Fruit fly (Drosophila melanogaster) whole organism, embryonic: ENCODE measurements around the gene CG4467.

Experiments used
- CG10565 ChIP-seq: fragments of 200-800 bp; sonication (Bioruptor generic); optimal IDR thresholded peaks from 3 replicates; lab custom pipeline; 2016; ENCODE audit warnings: missing biosample characterization, mild to moderate bottlenecking, missing genetic modification characterization
- CG11093 ChIP-seq: fragments of 200-800 bp; sonication (Bioruptor generic); IDR thresholded peaks from 3 replicates; pipeline ENCODE4 v1.3.6; 2022; ENCODE audit warnings: missing biosample characterization, missing genetic modification characterization
- CG11696 ChIP-seq: fragments of 200-800 bp; sonication (Bioruptor generic); IDR thresholded peaks from 2 replicates; pipeline ENCODE4 v1.3.6; 2022; ENCODE audit warnings: missing biosample characterization, missing genetic modification characterization
- CG12391 ChIP-seq: fragments of 200-800 bp; sonication (Bioruptor generic); optimal IDR thresholded peaks from 3 replicates; lab custom pipeline; 2018; ENCODE audit warnings: missing biosample characterization, mild to moderate bottlenecking, missing genetic modification characterization, moderate library complexity
- CG14050 ChIP-seq: fragments of 200-800 bp; sonication (Bioruptor generic); IDR thresholded peaks from 3 replicates; pipeline ENCODE4 v1.3.6; 2022; ENCODE audit warnings: missing biosample characterization, missing genetic modification characterization
- CG15269 ChIP-seq: fragments of 200-800 bp; sonication (Bioruptor generic); optimal IDR thresholded peaks from 2 replicates; lab custom pipeline; 2018; ENCODE audit warnings: missing biosample characterization, mild to moderate bottlenecking, missing genetic modification characterization, moderate library complexity
- CG17359 ChIP-seq: fragments of 200-800 bp; sonication (Bioruptor generic); optimal IDR thresholded peaks from 3 replicates; lab custom pipeline; 2018; ENCODE audit warnings: missing biosample characterization, mild to moderate bottlenecking, missing genetic modification characterization, moderate library complexity
- CG18476 ChIP-seq: fragments of 200-800 bp; sonication (Bioruptor generic); optimal IDR thresholded peaks from 2 replicates; lab custom pipeline; 2016; ENCODE audit warnings: missing biosample characterization, mild to moderate bottlenecking, missing genetic modification characterization
- CG2120 ChIP-seq: fragments of 200-800 bp; sonication (Bioruptor generic); optimal IDR thresholded peaks from 3 replicates; lab custom pipeline; 2016; ENCODE audit warnings: missing biosample characterization, missing genetic modification characterization
- CG2199 ChIP-seq: fragments of 200-800 bp; sonication (Bioruptor generic); IDR thresholded peaks from 3 replicates; pipeline ENCODE4 v1.3.6; 2022; ENCODE audit warnings: missing biosample characterization, missing genetic modification characterization
- CG2875 ChIP-seq: fragments of 200-800 bp; sonication (Bioruptor generic); optimal IDR thresholded peaks from 2 replicates; lab custom pipeline; 2017; ENCODE audit warnings: missing biosample characterization, mild to moderate bottlenecking, missing genetic modification characterization, missing genetic modification reagents
- CG30020 ChIP-seq: fragments of 200-800 bp; optimal IDR thresholded peaks from 2 replicates; lab custom pipeline; 2019; ENCODE audit warnings: missing biosample characterization, mild to moderate bottlenecking, missing genetic modification characterization, moderate library complexity
- CG3065 ChIP-seq: fragments of 200-800 bp; sonication (Bioruptor generic); optimal IDR thresholded peaks from 2 replicates; lab custom pipeline; 2016; ENCODE audit warnings: missing biosample characterization, missing genetic modification characterization
- CG6765 ChIP-seq: fragments of 200-800 bp; sonication (Bioruptor generic); optimal IDR thresholded peaks from 3 replicates; lab custom pipeline; 2017; ENCODE audit warnings: missing biosample characterization, mild to moderate bottlenecking, missing genetic modification characterization
- CG7963 ChIP-seq: fragments of 200-800 bp; sonication (Bioruptor generic); IDR thresholded peaks from 3 replicates; pipeline ENCODE4 v1.3.6; 2022; ENCODE audit warnings: missing biosample characterization, missing genetic modification characterization; ENCODE audit not compliant: partially characterized antibody
- CG9932 ChIP-seq: fragments of 200-800 bp; sonication (Bioruptor generic); IDR thresholded peaks from 2 replicates; pipeline ENCODE4 v1.3.6; 2022; ENCODE audit warnings: missing biosample characterization, missing genetic modification characterization
- Dll ChIP-seq: fragments of 200-800 bp; sonication (Bioruptor generic); IDR thresholded peaks from 4 replicates; pipeline ENCODE4 v1.3.6; 2022; ENCODE audit warnings: missing biosample characterization, missing genetic modification characterization; ENCODE audit not compliant: partially characterized antibody
- ERR ChIP-seq: fragments of 200-800 bp; sonication (Bioruptor generic); optimal IDR thresholded peaks from 2 replicates; lab custom pipeline; 2016; ENCODE audit warnings: missing biosample characterization, missing genetic modification characterization
- Elba2 ChIP-seq: fragments of 200-800 bp; sonication (Bioruptor generic); optimal IDR thresholded peaks from 3 replicates; lab custom pipeline; 2016; ENCODE audit warnings: missing biosample characterization, missing genetic modification characterization
- Fer2 ChIP-seq: fragments of 200-800 bp; sonication (Bioruptor generic); optimal IDR thresholded peaks from 2 replicates; lab custom pipeline; 2018; ENCODE audit warnings: missing biosample characterization, mild to moderate bottlenecking, missing genetic modification characterization, moderate library complexity
- Hr78 ChIP-seq, 2 experiments: fragments of 200-800 bp in 1 of 2; fragments of >200 bp in 1 of 2; sonication (Bioruptor generic) in 1 of 2; optimal IDR thresholded peaks; 2 replicates each; lab custom pipeline; 2017 to 2019; ENCODE audit warnings: missing biosample characterization in 2 of 2, missing genetic modification characterization in 2 of 2, mild to moderate bottlenecking in 1 of 2, moderate library complexity in 1 of 2
- NfI ChIP-seq: fragments of 200-800 bp; sonication (Bioruptor generic); optimal IDR thresholded peaks from 3 replicates; lab custom pipeline; 2018; ENCODE audit warnings: missing biosample characterization, mild to moderate bottlenecking, missing genetic modification characterization, moderate library complexity
- Ptx1 ChIP-seq: fragments of 200-800 bp; sonication (Bioruptor generic); IDR thresholded peaks from 2 replicates; pipeline ENCODE4 v1.3.6; 2022; ENCODE audit warnings: missing biosample characterization, missing genetic modification characterization
- Ravus ChIP-seq: fragments of 200-800 bp; sonication (Bioruptor generic); IDR thresholded peaks from 2 replicates; pipeline ENCODE4 v1.3.6; 2022; ENCODE audit warnings: missing biosample characterization, missing genetic modification characterization
- Rfx ChIP-seq: fragments of 200-800 bp; sonication (Bioruptor generic); IDR thresholded peaks from 2 replicates; pipeline ENCODE4 v1.3.6; 2022; ENCODE audit warnings: missing biosample characterization, missing genetic modification characterization
- Rx ChIP-seq: fragments of 200-800 bp; sonication (Bioruptor generic); IDR thresholded peaks from 2 replicates; pipeline ENCODE4 v1.3.6; 2022; ENCODE audit warnings: missing biosample characterization, missing genetic modification characterization
- Tbp ChIP-seq: fragments of >200 bp; optimal IDR thresholded peaks from 2 replicates; lab custom pipeline; 2018; ENCODE audit warnings: missing biosample characterization, missing genetic modification characterization
- Vsx1 ChIP-seq: fragments of 200-800 bp; sonication (Bioruptor generic); optimal IDR thresholded peaks from 2 replicates; lab custom pipeline; 2017; ENCODE audit warnings: missing biosample characterization, mild to moderate bottlenecking, missing genetic modification characterization, missing genetic modification reagents
- Xrp1 ChIP-seq: fragments of 200-800 bp; sonication (Bioruptor generic); IDR thresholded peaks from 2 replicates; pipeline ENCODE4 v1.3.6; 2022; ENCODE audit warnings: missing biosample characterization, missing genetic modification characterization
- ac ChIP-seq: fragments of 200-800 bp; sonication (Bioruptor generic); optimal IDR thresholded peaks from 3 replicates; lab custom pipeline; 2017; ENCODE audit warnings: missing biosample characterization, mild to moderate bottlenecking, missing genetic modification characterization
- caup ChIP-seq: fragments of 200-800 bp; sonication (Bioruptor generic); optimal IDR thresholded peaks from 3 replicates; lab custom pipeline; 2017; ENCODE audit warnings: missing biosample characterization, mild to moderate bottlenecking, missing genetic modification characterization, moderate library complexity; ENCODE audit not compliant: severe bottlenecking
- da ChIP-seq: fragments of 200-800 bp; sonication (Bioruptor generic); optimal IDR thresholded peaks from 2 replicates; lab custom pipeline; 2016; ENCODE audit warnings: missing biosample characterization, missing genetic modification characterization
- disco-r ChIP-seq: fragments of 200-800 bp; sonication (Bioruptor generic); optimal IDR thresholded peaks from 2 replicates; lab custom pipeline; 2016; ENCODE audit warnings: missing biosample characterization, missing genetic modification characterization
- dmrt11E ChIP-seq: fragments of 200-800 bp; sonication (Bioruptor generic); optimal IDR thresholded peaks from 3 replicates; lab custom pipeline; 2018; ENCODE audit warnings: missing biosample characterization, mild to moderate bottlenecking, missing genetic modification characterization, moderate library complexity
- ewg ChIP-seq: fragments of 200-800 bp; sonication (Bioruptor generic); optimal IDR thresholded peaks from 3 replicates; lab custom pipeline; 2017; ENCODE audit warnings: mild to moderate bottlenecking, missing biosample characterization, missing genetic modification reagents, missing genetic modification characterization
- eyg ChIP-seq: fragments of 200-800 bp; sonication (Bioruptor generic); optimal IDR thresholded peaks from 3 replicates; lab custom pipeline; 2016; ENCODE audit warnings: missing biosample characterization, missing genetic modification characterization
- fd3F ChIP-seq: fragments of 200-800 bp; sonication (Bioruptor generic); optimal IDR thresholded peaks from 2 replicates; lab custom pipeline; 2018; ENCODE audit warnings: missing biosample characterization, mild to moderate bottlenecking, missing genetic modification characterization, moderate library complexity
- ftz-f1 ChIP-seq: fragments of 200-800 bp; sonication (Bioruptor generic); optimal IDR thresholded peaks from 2 replicates; lab custom pipeline; 2016; ENCODE audit warnings: missing biosample characterization, missing genetic modification characterization
- lmd ChIP-seq: fragments of 200-800 bp; sonication (Bioruptor generic); IDR thresholded peaks from 2 replicates; pipeline ENCODE4 v1.3.6; 2022; ENCODE audit warnings: missing biosample characterization, missing genetic modification characterization
- luna ChIP-seq: fragments of 200-800 bp; sonication (Bioruptor generic); optimal IDR thresholded peaks from 2 replicates; lab custom pipeline; 2016; ENCODE audit warnings: missing biosample characterization, missing genetic modification characterization
- maf-S ChIP-seq: fragments of 200-800 bp; sonication (Bioruptor generic); optimal IDR thresholded peaks from 2 replicates; lab custom pipeline; 2016; ENCODE audit warnings: missing biosample characterization, missing genetic modification characterization
- repo ChIP-seq: fragments of 200-800 bp; sonication (Bioruptor generic); optimal IDR thresholded peaks from 2 replicates; lab custom pipeline; 2016; ENCODE audit warnings: missing biosample characterization, missing genetic modification characterization
- row ChIP-seq: fragments of 200-800 bp; sonication (Bioruptor generic); IDR thresholded peaks from 3 replicates; pipeline ENCODE4 v1.3.6; 2022; ENCODE audit warnings: missing biosample characterization, missing genetic modification characterization
- sc ChIP-seq, 3 experiments: fragments of >200 bp in 2 of 3; fragments of 200-800 bp in 1 of 3; sonication (Bioruptor generic) in 1 of 3; optimal IDR thresholded peaks; 2 replicates in 2 of 3; 3 replicates in 1 of 3; lab custom pipeline; 2017; ENCODE audit warnings: mild to moderate bottlenecking in 1 of 3, missing biosample characterization in 1 of 3, missing genetic modification characterization in 1 of 3, missing genetic modification reagents in 1 of 3
- sna ChIP-seq: fragments of 200-800 bp; sonication (Bioruptor generic); IDR thresholded peaks from 2 replicates; pipeline ENCODE4 v1.3.6; 2022; ENCODE audit warnings: missing biosample characterization, missing genetic modification characterization; ENCODE audit not compliant: partially characterized antibody
- so ChIP-seq: fragments of 200-800 bp; sonication (Bioruptor generic); IDR thresholded peaks from 3 replicates; pipeline ENCODE4 v1.3.6; 2022; ENCODE audit warnings: missing biosample characterization, missing genetic modification characterization
- sob ChIP-seq: fragments of 200-800 bp; sonication (Bioruptor generic); IDR thresholded peaks from 2 replicates; pipeline ENCODE4 v1.3.6; 2022; ENCODE audit warnings: missing biosample characterization, missing genetic modification characterization
- tin ChIP-seq: fragments of 200-800 bp; sonication (Bioruptor generic); optimal IDR thresholded peaks from 3 replicates; lab custom pipeline; 2016; ENCODE audit warnings: missing biosample characterization, missing genetic modification characterization
- tna ChIP-seq: fragments of 200-800 bp; sonication (Bioruptor generic); IDR thresholded peaks from 2 replicates; pipeline ENCODE4 v1.3.6; 2022; ENCODE audit warnings: missing biosample characterization, missing genetic modification characterization; ENCODE audit not compliant: partially characterized antibody

CG4467 gene

dm6 chr3R:23257986-23258427 is 9.3 kb upstream of the CG4467 start, which contains the start of the genes wda and Pex11c (continued):
- TF ChIP-seq CG12391 (tag; lab: Kevin White, UChicago): peak; percentile 98
- peak; percentile 83 for TF ChIP-seq NfI (GFP tag; lab: Kevin White, UChicago)
- TF ChIP-seq da (GFP tag; lab: Kevin White, UChicago): no peak
- no peak for TF ChIP-seq disco-r (GFP tag; lab: Kevin White, UChicago)
- no peak for TF ChIP-seq CG2199 (GFP tag; lab: Robert Waterston, UW)
- TF ChIP-seq ewg (GFP tag; lab: Kevin White, UChicago): peak; percentile 72
- TF ChIP-seq Rx (GFP tag; lab: Robert Waterston, UW): no peak; the same call in 1 of the 2 replicates
- peak; percentile 83 for TF ChIP-seq CG17359 (tag; lab: Kevin White, UChicago)
- TF ChIP-seq ac (GFP tag; lab: Kevin White, UChicago): peak; percentile 39
- TF ChIP-seq dmrt11E (tag; lab: Kevin White, UChicago): peak; percentile 95
- TF ChIP-seq ERR (GFP tag; lab: Kevin White, UChicago): no peak
- TF ChIP-seq Hr78 (GFP tag; optimal IDR thresholded peaks at IDR 0.05; lab: Kevin White, UChicago): no peak
- peak; percentile 82 for TF ChIP-seq caup (GFP tag; lab: Kevin White, UChicago)
- no peak for TF ChIP-seq Tbp (GFP tag; lab: Kevin White, UChicago)
- peak; percentile 91 for TF ChIP-seq CG15269 (tag; lab: Kevin White, UChicago)
- no peak for TF ChIP-seq maf-S
- no peak; the same call in none of the 2 replicates for TF ChIP-seq CG9932 (GFP tag; lab: Robert Waterston, UW)
- TF ChIP-seq CG2875 (GFP tag; lab: Kevin White, UChicago): peak; percentile 75
- TF ChIP-seq sna (GFP tag; lab: Robert Waterston, UW): peak; percentile 67; the same call in 1 of the 2 replicates
- TF ChIP-seq CG14050: no peak; the same call in 2 of the 3 replicates
- no peak for TF ChIP-seq repo (GFP tag; lab: Kevin White, UChicago)
- no peak for TF ChIP-seq CG7963 (GFP tag; lab: Robert Waterston, UW)
- peak; percentile 78 for TF ChIP-seq CG2120 (GFP tag; lab: Kevin White, UChicago)
- TF ChIP-seq tin (GFP tag; lab: Kevin White, UChicago): peak; percentile 65
- no peak for TF ChIP-seq luna (GFP tag; lab: Kevin White, UChicago)
- TF ChIP-seq CG18476 (GFP tag; lab: Kevin White, UChicago): no peak
- TF ChIP-seq eyg (GFP tag; lab: Kevin White, UChicago): no peak
- TF ChIP-seq Elba2: peak; percentile 16
- TF ChIP-seq sc (optimal IDR thresholded peaks at IDR 0.05; lab: Kevin White, UChicago): no peak
- TF ChIP-seq sc (GFP tag; optimal IDR thresholded peaks at IDR 0.05; lab: Kevin White, UChicago): peak; percentile 82
- peak; percentile 95 for TF ChIP-seq Ptx1 (GFP tag; lab: Robert Waterston, UW)
- no peak for TF ChIP-seq Vsx1 (GFP tag; lab: Kevin White, UChicago)
- TF ChIP-seq fd3F (GFP tag; lab: Kevin White, UChicago): peak; percentile 88
- TF ChIP-seq CG30020: peak; percentile 82
- no peak for TF ChIP-seq CG11093 (GFP tag; lab: Robert Waterston, UW)
- TF ChIP-seq Fer2: peak; percentile 44
- TF ChIP-seq Ravus (GFP tag; lab: Robert Waterston, UW): peak; percentile 56
- peak; percentile 95 for TF ChIP-seq Xrp1 (GFP tag; lab: Robert Waterston, UW)
- TF ChIP-seq sob (GFP tag; lab: Robert Waterston, UW): peak; percentile 94
- peak; percentile 94 for TF ChIP-seq row (GFP tag; lab: Robert Waterston, UW)
- peak; percentile 90 for TF ChIP-seq Rfx (GFP tag; lab: Robert Waterston, UW)
- peak; percentile 65 for TF ChIP-seq tna
- no peak for TF ChIP-seq ftz-f1 (GFP tag; lab: Kevin White, UChicago)
- TF ChIP-seq CG6765 (GFP tag; lab: Kevin White, UChicago): peak; percentile 65
- TF ChIP-seq CG3065 (GFP tag; lab: Kevin White, UChicago): peak; percentile 60
- peak; percentile 87; the same call in 1 of the 2 replicates for TF ChIP-seq lmd (GFP tag; lab: Robert Waterston, UW)
- peak; percentile 72 for TF ChIP-seq CG11696 (GFP tag; lab: Robert Waterston, UW)
- TF ChIP-seq Dll (GFP tag; lab: Robert Waterston, UW): peak; percentile 79
- TF ChIP-seq CG10565 (GFP tag; lab: Kevin White, UChicago): no peak
- peak; percentile 91; the same call in 2 of the 3 replicates for TF ChIP-seq so (GFP tag; lab: Robert Waterston, UW)
